Fruit fly (Drosophila melanogaster): ENCODE results near the gene CG15760.

The CG15760 gene

dm6 chrX:13682652-13683051 is 13.2 kb downstream of the CG15760 start, which contains the start of gene CG11158 (continued):
- no peak for TF ChIP-seq CG14860 (GFP tag; IDR thresholded peaks at IDR 0.05; ENCODE audit: partially characterized antibody)
- TF ChIP-seq MBD-R2 (GFP tag; IDR thresholded peaks at IDR 0.05) = peak; percentile 25; the same call in 1 of the 2 replicates
- no peak for TF ChIP-seq ken (GFP tag; IDR thresholded peaks at IDR 0.05)
- TF ChIP-seq CG17328 (GFP tag; IDR thresholded peaks at IDR 0.05) = no peak
- TF ChIP-seq CG1792 (GFP tag; optimal IDR thresholded peaks at IDR 0.05) = no peak
- no peak for TF ChIP-seq CG18619 (GFP tag; optimal IDR thresholded peaks at IDR 0.05)
- TF ChIP-seq mam (GFP tag; optimal IDR thresholded peaks at IDR 0.05) = no peak
- peak; percentile 6 for TF ChIP-seq Sry-δ (GFP tag; optimal IDR thresholded peaks at IDR 0.05)
- TF ChIP-seq Dref (GFP tag; IDR thresholded peaks at IDR 0.05) = peak; percentile 42; the same call in 1 of the 2 replicates
- peak; percentile 9 for TF ChIP-seq pzg (GFP tag; optimal IDR thresholded peaks at IDR 0.05)
- TF ChIP-seq Atf-2 (GFP tag; optimal IDR thresholded peaks at IDR 0.05) = no peak
- 0 out of 3 replicates have a peak, but pooled peaks have one; percentile 6 for TF ChIP-seq knrl (GFP tag; IDR thresholded peaks at IDR 0.05; ENCODE audit: partially characterized antibody)
- TF ChIP-seq zfh2 (GFP tag; optimal IDR thresholded peaks at IDR 0.05) = no peak
- TF ChIP-seq Med (GFP tag) = peak; percentile 67
- TF ChIP-seq D19A (tag; optimal IDR thresholded peaks at IDR 0.05) = peak; percentile 17
- no peak for TF ChIP-seq CG17568 (GFP tag; optimal IDR thresholded peaks at IDR 0.05)

- TF ChIP-seq CG10274 (GFP tag; optimal IDR thresholded peaks at IDR 0.05) = no peak
- peak; percentile 60 for TF ChIP-seq sens (GFP tag)
- no peak for TF ChIP-seq az2 (GFP tag; optimal IDR thresholded peaks at IDR 0.05)
These were observed 22.5 kb downstream of the CG15760 start, which contains the start of gene Nna1 for dm6 chrX:13691992-13692391. Gene Nna1, plus strand, starts transcription at chrX:13692292.

- TF ChIP-seq gem (tag; optimal IDR thresholded peaks at IDR 0.05) (peak; percentile 34), Sox102F (GFP tag; optimal IDR thresholded peaks at IDR 0.05) (peak; percentile 5), Pdp1 (GFP tag; optimal IDR thresholded peaks at IDR 0.05) (peak in 1 of 2 experiments; percentile 82), CG12391 (tag; optimal IDR thresholded peaks at IDR 0.05) (no peak), Trl (optimal IDR thresholded peaks at IDR 0.05) (peak in 1 of 2 experiments; percentile 2), Trl (GFP tag; optimal IDR thresholded peaks at IDR 0.05) (no peak), CG7839 (tag; optimal IDR thresholded peaks at IDR 0.05) (peak; percentile 1), Gug (GFP tag; IDR thresholded peaks at IDR 0.05) (no peak), CG17385 (GFP tag; optimal IDR thresholded peaks at IDR 0.05) (peak; percentile 14), sob (GFP tag; IDR thresholded peaks at IDR 0.05) (0 out of 2 replicates have a peak, but pooled peaks have one; percentile 14), CG3065 (GFP tag; optimal IDR thresholded peaks at IDR 0.05) (no peak), sr (GFP tag; IDR thresholded peaks at IDR 0.05) (peak; percentile 84), CG11504 (tag; optimal IDR thresholded peaks at IDR 0.05) (peak; percentile 26), crol (GFP tag; IDR thresholded peaks at IDR 0.05) (peak; percentile 57; the same call in 1 of the 2 replicates), Drgx (GFP tag; IDR thresholded peaks at IDR 0.05) (peak; percentile 65), row (GFP tag; IDR thresholded peaks at IDR 0.05) (peak; percentile 29; the same call in 1 of the 3 replicates), CG18476 (GFP tag; optimal IDR thresholded peaks at IDR 0.05) (no peak), CG15269 (tag; optimal IDR thresholded peaks at IDR 0.05) (peak; percentile 23), TFAM (GFP tag; optimal IDR thresholded peaks at IDR 0.05) (no peak), nau (GFP tag; optimal IDR thresholded peaks at IDR 0.05) (peak; percentile 19), dysf (GFP tag; IDR thresholded peaks at IDR 0.05) (0 out of 3 replicates have a peak, but pooled peaks have one; percentile 29), Side (GFP tag; optimal IDR thresholded peaks at IDR 0.05) (no peak), D19A (tag; optimal IDR thresholded peaks at IDR 0.05) (peak; percentile 62), Hr51 (GFP tag; optimal IDR thresholded peaks at IDR 0.05) (peak in 1 of 2 experiments; percentile 12), BEAF-32 (GFP tag; optimal IDR thresholded peaks at IDR 0.05) (no peak), Blimp-1 (GFP tag; optimal IDR thresholded peaks at IDR 0.05) (no peak), dmrt99B (tag; optimal IDR thresholded peaks at IDR 0.05) (peak; percentile 1), CG2678 (tag; optimal IDR thresholded peaks at IDR 0.05) (peak; percentile 7)
These were observed 29.4 kb downstream of the CG15760 start for dm6 chrX:13698717-13699427.
